Worm (Caenorhabditis elegans) whole organism, early embryonic: ENCODE data around the gene fbxc-25.

Experiments
- ama-1 ChIP-seq: fragments of 150-350 bp; optimal IDR thresholded peaks from 2 replicates; lab custom pipeline; 2014
- ceh-13 ChIP-seq: fragments of 200-800 bp; sonication (Bioruptor generic); optimal IDR thresholded peaks from 2 replicates; lab custom pipeline; 2018; ENCODE audit warnings: mild to moderate bottlenecking, missing genetic modification characterization, missing compliant biosample characterization
- ceh-36 ChIP-seq: sonication (generic microtip); optimal IDR thresholded peaks from 2 replicates; lab custom pipeline; 2016; ENCODE audit warnings: missing genetic modification characterization, inconsistent platforms, missing compliant biosample characterization
- ets-7 ChIP-seq: sonication (generic microtip); optimal IDR thresholded peaks from 2 replicates; lab custom pipeline; 2016; ENCODE audit warnings: missing genotype, missing genetic modification characterization, missing compliant biosample characterization
- hmbx-1 ChIP-seq: sonication (generic microtip); optimal IDR thresholded peaks from 2 replicates; lab custom pipeline; 2016; ENCODE audit warnings: mild to moderate bottlenecking, missing genetic modification characterization, missing compliant biosample characterization
- hnd-1 ChIP-seq: sonication (generic microtip); optimal IDR thresholded peaks from 2 replicates; lab custom pipeline; 2016; ENCODE audit warnings: missing genetic modification characterization, missing compliant biosample characterization
- sea-1 ChIP-seq: fragments of 200-800 bp; sonication (Bioruptor generic); conservative IDR thresholded peaks from 2 replicates; pipeline ENCODE4 v1.3.6; 2022; ENCODE audit warnings: missing genetic modification characterization, missing compliant biosample characterization
- tra-4 ChIP-seq: sonication (generic microtip); optimal IDR thresholded peaks from 2 replicates; lab custom pipeline; 2017; ENCODE audit warnings: missing genetic modification characterization, missing compliant biosample characterization

ce11 chrII:2306741-2307140 is 10.7 kb upstream of the fbxc-25 start, which contains the start of gene B0281.3:
- no peak for TF ChIP-seq ets-7 (tag; lab: Kevin White, UChicago)
- TF ChIP-seq hnd-1 (tag; lab: Kevin White, UChicago), result no peak
- no peak for TF ChIP-seq ama-1
- no peak for TF ChIP-seq ceh-13 (GFP tag; lab: Kevin White, UChicago)
- TF ChIP-seq tra-4, result no peak
- TF ChIP-seq hmbx-1 (tag; lab: Kevin White, UChicago), result no peak
- TF ChIP-seq sea-1, result no peak
- no peak for TF ChIP-seq ceh-36 (tag; lab: Kevin White, UChicago)
